Worm (Caenorhabditis elegans): ENCODE measurements around the gene zip-6.

The zip-6 gene

ce11 chrIV:11180077-11180476 is 37.9 kb downstream of the zip-6 start:
- no peak for TF ChIP-seq W03F9.2 (tag; optimal IDR thresholded peaks at IDR 0.05)
- TF ChIP-seq dao-5 (tag; optimal IDR thresholded peaks at IDR 0.05): no peak
- no peak for TF ChIP-seq him-1 (tag; optimal IDR thresholded peaks at IDR 0.05)

DNA sequence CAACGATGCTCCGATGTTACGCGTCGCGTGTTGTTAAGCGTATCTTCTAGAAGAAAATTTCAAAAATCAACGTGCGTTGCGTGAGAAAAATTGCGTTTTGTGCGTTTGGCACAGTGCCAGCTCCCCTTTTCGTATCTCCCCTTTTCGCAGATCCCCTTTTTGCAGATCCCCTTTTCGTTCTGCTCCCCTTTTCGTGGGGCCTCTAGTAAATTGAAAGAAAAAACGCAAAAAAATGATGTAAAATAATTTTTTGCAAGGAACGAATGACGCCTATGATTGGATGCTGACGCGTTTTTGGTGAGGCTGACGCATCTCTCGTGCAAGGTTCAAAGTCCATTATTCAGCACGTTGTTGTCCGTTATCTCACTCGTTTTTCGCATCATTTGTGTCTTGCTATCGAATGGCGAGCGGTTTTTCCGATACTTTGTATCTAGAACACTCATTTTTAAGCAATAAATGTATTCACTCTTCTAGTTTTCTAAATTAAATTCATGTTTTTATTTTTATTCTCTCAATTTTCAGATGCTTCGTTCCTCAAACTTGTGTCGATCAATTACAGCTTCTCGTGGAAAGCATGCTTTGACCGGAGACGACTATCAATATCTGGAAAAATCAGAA is 38.7 kb downstream of the zip-6 start, which contains the start of gene cpt-2:
cpt-2 (plus strand) TSS at position 523 of the 618 bp plus-strand sequence.
- peak; percentile 25 for TF ChIP-seq him-1 (tag; optimal IDR thresholded peaks at IDR 0.05)
- peak; percentile 77 for TF ChIP-seq W03F9.2 (tag; optimal IDR thresholded peaks at IDR 0.05)

- TF ChIP-seq dao-5 (tag; optimal IDR thresholded peaks at IDR 0.05): no peak
- no peak for TF ChIP-seq him-1 (tag; optimal IDR thresholded peaks at IDR 0.05)
- no peak for TF ChIP-seq W03F9.2 (tag; optimal IDR thresholded peaks at IDR 0.05)
Observed at ce11 chrIV:11178495-11178894, 39.4 kb downstream of the zip-6 start, which contains the start of gene C08F8.9. C08F8.9 (minus strand) TSS chrIV:11178595.

DNA sequence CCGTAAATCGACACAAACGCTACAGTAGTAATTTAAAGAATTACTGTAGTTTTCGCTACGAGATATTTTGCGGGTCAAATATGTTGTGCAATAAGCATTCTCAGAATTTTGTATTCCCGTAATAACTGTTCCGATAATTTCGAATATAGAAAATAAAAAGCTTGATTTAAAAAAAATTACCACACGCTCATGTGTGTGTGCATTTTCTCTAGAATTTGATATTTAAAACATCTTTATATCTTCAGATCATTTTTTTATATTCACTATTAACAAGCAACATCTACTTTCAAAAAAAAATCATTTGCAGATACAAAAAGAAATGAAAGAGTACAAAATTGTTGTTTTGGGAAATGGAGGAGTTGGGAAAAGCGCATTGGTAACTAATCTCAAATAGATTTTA is 41.0 kb downstream of the zip-6 start, which contains the start of gene rap-3:
rap-3 (plus strand) TSS at position 301 of the 400 bp plus-strand sequence.
- TF ChIP-seq W03F9.2 (tag; optimal IDR thresholded peaks at IDR 0.05) (no peak), him-1 (tag; optimal IDR thresholded peaks at IDR 0.05) (no peak), dao-5 (tag; optimal IDR thresholded peaks at IDR 0.05) (no peak)

ce11 chrIV:11174772-11175171 is 43.2 kb downstream of the zip-6 start:
- TF ChIP-seq him-1 (tag; optimal IDR thresholded peaks at IDR 0.05) (no peak), dao-5 (tag; optimal IDR thresholded peaks at IDR 0.05) (no peak), W03F9.2 (tag; optimal IDR thresholded peaks at IDR 0.05) (no peak)

DNA sequence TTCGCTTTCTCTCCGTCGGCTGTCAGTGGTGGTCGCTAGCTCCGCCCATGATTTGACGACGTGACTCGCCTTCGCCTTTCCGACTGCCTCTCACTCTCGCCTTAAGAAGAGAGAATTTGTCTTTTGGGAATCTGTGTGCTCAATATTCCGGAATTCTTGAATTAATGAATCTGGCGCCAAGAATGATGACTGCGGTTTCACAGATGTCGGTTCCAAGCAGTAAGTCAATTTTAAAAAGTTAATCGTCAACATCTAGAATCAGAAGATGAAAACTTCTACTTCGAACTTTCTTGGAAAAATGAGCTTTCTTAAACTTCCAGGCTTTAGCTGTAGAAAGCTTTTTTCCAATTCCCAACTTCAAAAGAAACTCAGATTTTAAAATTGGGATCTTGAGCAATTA is 48.3 kb downstream of the zip-6 start, which contains the start of gene nhr-67:
nhr-67 (plus strand) TSS at position 97 of the 400 bp plus-strand sequence.
- TF ChIP-seq dao-5 (tag; optimal IDR thresholded peaks at IDR 0.05): no peak
- no peak for TF ChIP-seq him-1 (tag; optimal IDR thresholded peaks at IDR 0.05)
- TF ChIP-seq W03F9.2 (tag; optimal IDR thresholded peaks at IDR 0.05): no peak

DNA sequence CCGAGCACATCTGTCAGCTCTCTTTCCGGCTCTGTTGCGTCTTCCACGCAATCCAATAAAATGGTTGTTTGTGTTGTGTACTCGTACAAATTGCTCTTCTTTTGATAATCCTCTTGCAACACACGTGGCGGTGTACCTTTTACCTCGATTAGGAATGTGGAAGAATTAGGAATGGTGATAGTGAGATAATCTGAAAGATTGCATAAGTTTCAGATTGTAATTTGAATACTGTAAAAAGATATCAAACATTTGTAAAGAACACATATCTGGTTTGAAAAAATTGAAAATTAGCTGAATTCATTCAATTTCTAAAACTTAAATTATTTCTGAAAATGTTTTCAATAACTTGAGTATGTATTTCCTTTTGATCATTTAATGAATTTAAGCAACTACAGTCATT is 53.1 kb downstream of the zip-6 start, which contains the start of gene C08F8.6:
C08F8.6 (minus strand) TSS at position 101 of the 400 bp plus-strand sequence.
- TF ChIP-seq him-1 (tag; optimal IDR thresholded peaks at IDR 0.05) (no peak), W03F9.2 (tag; optimal IDR thresholded peaks at IDR 0.05) (no peak), dao-5 (tag; optimal IDR thresholded peaks at IDR 0.05) (no peak)
